Fruit fly (Drosophila melanogaster) whole organism, prepupa: ENCODE measurements around the gene CG10565.

Experiments used
- Blimp-1 ChIP-seq: fragments of 200-800 bp; sonication (Bioruptor generic); optimal IDR thresholded peaks from 3 replicates; lab custom pipeline; 2017; ENCODE audit warnings: missing biosample characterization, missing genetic modification characterization, mild to moderate bottlenecking, moderate library complexity, missing genetic modification reagents
- CG10631 ChIP-seq: fragments of 200-800 bp; sonication (Bioruptor generic); optimal IDR thresholded peaks from 2 replicates; lab custom pipeline; 2016; ENCODE audit warnings: missing biosample characterization, missing genetic modification characterization
- CG10669 ChIP-seq: fragments of 200-800 bp; sonication (Bioruptor generic); optimal IDR thresholded peaks from 3 replicates; lab custom pipeline; 2018; ENCODE audit warnings: missing biosample characterization, mild to moderate bottlenecking, missing genetic modification characterization, moderate library complexity
- CG11294 ChIP-seq: fragments of 200-800 bp; sonication (Bioruptor generic); IDR thresholded peaks from 2 replicates; pipeline ENCODE4 v1.3.6; 2022; ENCODE audit warnings: missing biosample characterization, missing genetic modification characterization
- CG11762 ChIP-seq: fragments of 200-800 bp; sonication (Bioruptor generic); optimal IDR thresholded peaks from 3 replicates; lab custom pipeline; 2016; ENCODE audit warnings: missing biosample characterization, missing genetic modification characterization; ENCODE audit not compliant: insufficient read depth
- CG15336 ChIP-seq: fragments of 200-800 bp; sonication (Bioruptor generic); IDR thresholded peaks from 2 replicates; pipeline ENCODE4 v1.3.6; 2022; ENCODE audit warnings: missing biosample characterization, missing genetic modification characterization
- CG1621 ChIP-seq: fragments of 200-800 bp; sonication (Bioruptor generic); optimal IDR thresholded peaks from 3 replicates; lab custom pipeline; 2018; ENCODE audit warnings: missing biosample characterization, mild to moderate bottlenecking, missing genetic modification characterization
- CG3032 ChIP-seq: fragments of 200-800 bp; optimal IDR thresholded peaks from 2 replicates; lab custom pipeline; 2019; ENCODE audit warnings: missing biosample characterization, mild to moderate bottlenecking, missing genetic modification characterization, moderate library complexity
- CG31627 ChIP-seq: fragments of 200-800 bp; sonication (Bioruptor generic); optimal IDR thresholded peaks from 3 replicates; lab custom pipeline; 2016; ENCODE audit warnings: missing biosample characterization, missing genetic modification characterization
- CG32006 ChIP-seq: fragments of 200-800 bp; sonication (Bioruptor generic); optimal IDR thresholded peaks from 3 replicates; lab custom pipeline; 2017; ENCODE audit warnings: missing biosample characterization, mild to moderate bottlenecking, missing genetic modification characterization
- CG34406 ChIP-seq: fragments of 200-800 bp; sonication (Bioruptor generic); optimal IDR thresholded peaks from 3 replicates; lab custom pipeline; 2016; ENCODE audit warnings: missing biosample characterization, missing genetic modification characterization
- CG3919 ChIP-seq: fragments of 200-800 bp; sonication (Bioruptor generic); optimal IDR thresholded peaks from 3 replicates; lab custom pipeline; 2016; ENCODE audit warnings: missing biosample characterization, missing genetic modification characterization
- CG4318 ChIP-seq: fragments of 200-800 bp; sonication (Bioruptor generic); optimal IDR thresholded peaks from 3 replicates; lab custom pipeline; 2017; ENCODE audit warnings: missing biosample characterization, mild to moderate bottlenecking, missing genetic modification characterization
- CG6163 ChIP-seq: fragments of 200-800 bp; sonication (Bioruptor generic); IDR thresholded peaks from 3 replicates; pipeline ENCODE4 v1.3.6; 2022; ENCODE audit warnings: missing biosample characterization, missing genetic modification characterization
- CG6276 ChIP-seq: fragments of 200-800 bp; sonication (Bioruptor generic); optimal IDR thresholded peaks from 2 replicates; lab custom pipeline; 2017; ENCODE audit warnings: missing biosample characterization, mild to moderate bottlenecking, missing genetic modification characterization
- CG6792 ChIP-seq: fragments of 200-800 bp; sonication (Bioruptor generic); optimal IDR thresholded peaks from 3 replicates; lab custom pipeline; 2016; ENCODE audit warnings: missing biosample characterization, missing genetic modification characterization
- CG6808 ChIP-seq: fragments of 200-800 bp; sonication (Bioruptor generic); optimal IDR thresholded peaks from 3 replicates; lab custom pipeline; 2017; ENCODE audit warnings: missing biosample characterization, missing genetic modification characterization, mild to moderate bottlenecking, moderate library complexity, missing genetic modification reagents
- CG6854 ChIP-seq: fragments of 200-800 bp; sonication (Bioruptor generic); optimal IDR thresholded peaks from 2 replicates; lab custom pipeline; 2017; ENCODE audit warnings: missing biosample characterization, mild to moderate bottlenecking, missing genetic modification characterization
- CG7368 ChIP-seq: fragments of 200-800 bp; sonication (Bioruptor generic); optimal IDR thresholded peaks from 3 replicates; lab custom pipeline; 2016; ENCODE audit warnings: missing biosample characterization, missing genetic modification characterization
- CG8119 ChIP-seq: fragments of 200-800 bp; sonication (Bioruptor generic); IDR thresholded peaks from 3 replicates; pipeline ENCODE4 v1.3.6; 2022; ENCODE audit warnings: missing biosample characterization, missing genetic modification characterization
- CG8319 ChIP-seq: fragments of 200-800 bp; sonication (Bioruptor generic); optimal IDR thresholded peaks from 3 replicates; lab custom pipeline; 2016; ENCODE audit warnings: missing biosample characterization, missing genetic modification characterization
- CG8632 ChIP-seq: fragments of 200-800 bp; sonication (Bioruptor generic); optimal IDR thresholded peaks from 3 replicates; lab custom pipeline; 2016; ENCODE audit warnings: missing biosample characterization, missing genetic modification characterization
- CG9139 ChIP-seq: fragments of 200-800 bp; sonication (Bioruptor generic); optimal IDR thresholded peaks from 3 replicates; lab custom pipeline; 2017; ENCODE audit warnings: missing biosample characterization, mild to moderate bottlenecking, missing genetic modification characterization
- Eip75B ChIP-seq: fragments of 200-800 bp; sonication (Bioruptor generic); optimal IDR thresholded peaks from 3 replicates; lab custom pipeline; 2016; ENCODE audit warnings: missing biosample characterization, missing genetic modification characterization
- Eip78C ChIP-seq: fragments of 200-800 bp; sonication (Bioruptor generic); peaks from one replicate; lab custom pipeline; 2016; ENCODE audit warnings: missing biosample characterization, missing genetic modification characterization
- Eip93F ChIP-seq: fragments of 200-800 bp; sonication (Bioruptor generic); optimal IDR thresholded peaks from 2 replicates; lab custom pipeline; 2016; ENCODE audit warnings: missing biosample characterization, mild to moderate bottlenecking, missing genetic modification characterization
- Gug ChIP-seq: fragments of 200-800 bp; sonication (Bioruptor generic); IDR thresholded peaks from 2 replicates; pipeline ENCODE4 v1.3.6; 2022; ENCODE audit warnings: missing biosample characterization, missing genetic modification characterization
- Hr38 ChIP-seq: sonication (Bioruptor generic); optimal IDR thresholded peaks from 2 replicates; lab custom pipeline; 2016; ENCODE audit warnings: missing biosample characterization, missing genetic modification characterization
- Hr39 ChIP-seq: fragments of 200-800 bp; sonication (Bioruptor generic); optimal IDR thresholded peaks from 2 replicates; lab custom pipeline; 2016; ENCODE audit warnings: missing biosample characterization, missing genetic modification characterization
- Lpt ChIP-seq: fragments of 200-800 bp; sonication (Bioruptor generic); optimal IDR thresholded peaks from 3 replicates; lab custom pipeline; 2016; ENCODE audit warnings: missing biosample characterization, missing genetic modification characterization
- Met ChIP-seq: fragments of 200-800 bp; sonication (Bioruptor generic); optimal IDR thresholded peaks from 3 replicates; lab custom pipeline; 2016; ENCODE audit warnings: missing biosample characterization, missing genetic modification characterization
- OdsH ChIP-seq: fragments of 200-800 bp; sonication (Bioruptor generic); optimal IDR thresholded peaks from 3 replicates; lab custom pipeline; 2016; ENCODE audit warnings: missing biosample characterization, missing genetic modification characterization
- Smox ChIP-seq: fragments of 200-800 bp; sonication (Bioruptor generic); optimal IDR thresholded peaks from 3 replicates; lab custom pipeline; 2016; ENCODE audit warnings: missing biosample characterization, missing genetic modification characterization
- Sox14 ChIP-seq: fragments of 200-800 bp; sonication (Bioruptor generic); optimal IDR thresholded peaks from 3 replicates; lab custom pipeline; 2016; ENCODE audit warnings: missing biosample characterization, missing genetic modification characterization
- Sox15 ChIP-seq: fragments of 200-800 bp; sonication (Bioruptor generic); optimal IDR thresholded peaks from 3 replicates; lab custom pipeline; 2016; ENCODE audit warnings: missing biosample characterization, missing genetic modification characterization
- achi ChIP-seq: fragments of 200-800 bp; sonication (Bioruptor generic); optimal IDR thresholded peaks from 3 replicates; lab custom pipeline; 2016; ENCODE audit warnings: missing biosample characterization, missing genetic modification characterization
- dac ChIP-seq: fragments of 200-800 bp; sonication (Bioruptor generic); optimal IDR thresholded peaks from 2 replicates; lab custom pipeline; 2017; ENCODE audit warnings: missing biosample characterization, mild to moderate bottlenecking, missing genetic modification characterization
- dsx ChIP-seq: fragments of 200-800 bp; optimal IDR thresholded peaks from 3 replicates; lab custom pipeline; 2019; ENCODE audit warnings: missing biosample characterization, mild to moderate bottlenecking, missing genetic modification characterization, moderate library complexity; ENCODE audit not compliant: poor library complexity, severe bottlenecking
- esn ChIP-seq: fragments of 200-800 bp; sonication (Bioruptor generic); optimal IDR thresholded peaks from 2 replicates; lab custom pipeline; 2016; ENCODE audit warnings: missing biosample characterization, mild to moderate bottlenecking, missing genetic modification characterization, moderate library complexity
- fd85E ChIP-seq: fragments of 200-800 bp; sonication (Bioruptor generic); optimal IDR thresholded peaks from 3 replicates; lab custom pipeline; 2016; ENCODE audit warnings: missing biosample characterization, missing genetic modification characterization
- fkh ChIP-seq: fragments of 200-800 bp; sonication (Bioruptor generic); optimal IDR thresholded peaks from 3 replicates; lab custom pipeline; 2017; ENCODE audit warnings: missing biosample characterization, mild to moderate bottlenecking, missing genetic modification characterization, moderate library complexity
- lz ChIP-seq: fragments of 200-800 bp; sonication (Bioruptor generic); optimal IDR thresholded peaks from 3 replicates; lab custom pipeline; 2016; ENCODE audit warnings: missing biosample characterization, missing genetic modification characterization
- net ChIP-seq: fragments of 200-800 bp; sonication (Bioruptor generic); optimal IDR thresholded peaks from 3 replicates; lab custom pipeline; 2016; ENCODE audit warnings: missing biosample characterization, missing genetic modification characterization
- pdm3 ChIP-seq: fragments of 200-800 bp; sonication (Bioruptor generic); optimal IDR thresholded peaks from 3 replicates; lab custom pipeline; 2016; ENCODE audit warnings: missing biosample characterization, missing genetic modification characterization
- spab ChIP-seq: fragments of 200-800 bp; sonication (Bioruptor generic); optimal IDR thresholded peaks from 2 replicates; lab custom pipeline; 2017; ENCODE audit warnings: missing biosample characterization, mild to moderate bottlenecking, missing genetic modification characterization, missing genetic modification reagents
- ss ChIP-seq, 2 experiments: fragments of 200-800 bp; sonication (Bioruptor generic); optimal IDR thresholded peaks; 2 replicates in 1 of 2; 3 replicates in 1 of 2; lab custom pipeline; 2017 to 2018; ENCODE audit warnings: mild to moderate bottlenecking in 2 of 2, missing biosample characterization in 2 of 2, missing genetic modification characterization in 2 of 2, moderate library complexity in 1 of 2
- vri ChIP-seq: fragments of 200-800 bp; sonication (Bioruptor generic); optimal IDR thresholded peaks from 3 replicates; lab custom pipeline; 2016; ENCODE audit warnings: missing biosample characterization, mild to moderate bottlenecking, missing genetic modification characterization

Gene CG10565

DNA sequence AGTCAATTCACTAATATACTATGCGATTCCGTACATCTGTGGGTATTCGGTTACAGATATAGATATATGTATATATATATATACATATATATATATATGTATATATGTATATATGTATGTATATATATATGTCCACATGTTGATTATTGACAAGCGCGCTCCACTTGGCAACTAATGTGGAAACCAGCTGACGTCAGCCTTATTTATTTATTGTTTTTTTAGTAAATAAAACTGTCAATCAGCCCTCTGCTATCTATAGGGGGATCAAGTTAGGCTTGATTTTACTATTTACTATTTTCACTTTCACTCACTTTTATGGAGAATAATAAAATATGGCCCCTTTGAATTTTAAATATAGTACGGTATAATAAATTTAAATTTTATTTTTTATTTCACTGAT, 38.8 kb upstream of the CG10565 start:
- no peak for TF ChIP-seq CG3919 (GFP tag; lab: Kevin White, UChicago)
- peak; percentile 15 for TF ChIP-seq Eip78C (GFP tag; lab: Kevin White, UChicago)
- TF ChIP-seq CG4318 (GFP tag; lab: Kevin White, UChicago), result no peak
- TF ChIP-seq pdm3 (GFP tag; lab: Kevin White, UChicago), result no peak
- TF ChIP-seq CG10669, result no peak

DNA sequence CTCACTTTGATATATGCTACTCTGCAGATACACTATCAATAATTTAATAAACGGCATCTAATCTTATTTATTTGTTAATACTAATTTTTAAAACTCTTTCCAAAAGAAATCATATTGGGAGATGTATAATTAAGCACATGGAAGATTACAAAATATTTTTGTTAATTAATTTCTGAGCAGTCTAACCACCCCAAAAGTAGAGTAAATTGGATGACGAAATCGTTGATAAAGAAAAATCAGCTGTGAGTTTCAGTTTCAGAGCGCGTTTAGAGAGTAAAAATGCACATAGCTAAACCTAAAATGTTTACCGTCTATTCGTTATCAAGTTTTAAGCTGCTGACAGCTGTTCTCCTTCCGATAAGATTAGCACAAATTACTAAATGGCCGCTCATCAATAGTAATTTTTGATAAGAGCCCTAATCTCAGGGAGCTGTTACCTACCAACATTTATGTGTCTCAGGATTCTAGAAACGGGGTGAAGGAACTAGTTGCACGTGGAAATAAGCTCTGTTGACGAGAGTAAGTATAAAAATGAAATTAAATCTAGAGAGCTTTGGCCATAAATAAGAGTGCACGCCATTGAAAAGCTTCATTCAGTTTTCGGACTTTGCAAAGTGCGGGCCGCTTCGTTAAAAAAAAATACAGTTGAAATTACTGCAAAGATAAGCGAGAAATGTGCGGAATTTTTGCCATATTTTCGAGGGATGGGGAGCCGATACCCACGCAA, 36.5 kb upstream of the CG10565 start, which contains the start of the genes chb and AsnS:
Gene chb (plus strand): TSS at position 327 of the 727 bp plus-strand sequence.
Gene AsnS (plus strand): TSS at position 592 of the 727 bp plus-strand sequence.
- TF ChIP-seq vri (peak; percentile 88), Hr39 (GFP tag; lab: Kevin White, UChicago) (peak; percentile 79), spab (GFP tag; lab: Kevin White, UChicago) (peak; percentile 43), Sox15 (GFP tag; lab: Kevin White, UChicago) (peak; percentile 52), Met (GFP tag; lab: Kevin White, UChicago) (peak; percentile 86), CG4318 (GFP tag; lab: Kevin White, UChicago) (no peak), CG8119 (GFP tag; lab: Robert Waterston, UW) (peak; percentile 88), CG7368 (peak; percentile 57), Smox (GFP tag; lab: Kevin White, UChicago) (peak; percentile 83), CG6808 (GFP tag; lab: Kevin White, UChicago) (no peak), pdm3 (GFP tag; lab: Kevin White, UChicago) (peak; percentile 85), CG11294 (GFP tag; lab: Robert Waterston, UW) (peak; percentile 87), CG8319 (GFP tag; lab: Kevin White, UChicago) (peak; percentile 29), CG6276 (GFP tag; lab: Kevin White, UChicago) (peak; percentile 63), dsx (GFP tag; lab: Kevin White, UChicago) (peak; percentile 69), achi (GFP tag; lab: Kevin White, UChicago) (peak; percentile 75), Gug (GFP tag; lab: Robert Waterston, UW) (peak; percentile 88), OdsH (GFP tag; lab: Kevin White, UChicago) (peak; percentile 78), Blimp-1 (GFP tag; lab: Kevin White, UChicago) (peak; percentile 59), CG1621 (peak; percentile 64), Hr38 (no peak), Eip78C (GFP tag; lab: Kevin White, UChicago) (peak; percentile 95), net (peak; percentile 70), fkh (peak; percentile 1), CG6163 (peak; percentile 88), CG32006 (peak; percentile 80), CG8632 (GFP tag; lab: Kevin White, UChicago) (peak; percentile 76), lz (GFP tag; lab: Kevin White, UChicago) (peak; percentile 85), CG11762 (GFP tag; lab: Kevin White, UChicago) (peak; percentile 55), CG3032 (tag; lab: Kevin White, UChicago) (peak; percentile 79), CG15336 (GFP tag; lab: Robert Waterston, UW) (peak; percentile 91), Eip93F (GFP tag; lab: Kevin White, UChicago) (no peak), CG6854 (GFP tag; lab: Kevin White, UChicago) (peak; percentile 38), esn (GFP tag; lab: Kevin White, UChicago) (peak; percentile 90), CG10669 (peak; percentile 71), fd85E (no peak), Eip75B (GFP tag; lab: Kevin White, UChicago) (peak; percentile 80), dac (peak; percentile 39), CG3919 (GFP tag; lab: Kevin White, UChicago) (peak; percentile 61), CG31627 (GFP tag; lab: Kevin White, UChicago) (peak; percentile 85), CG10631 (GFP tag; lab: Kevin White, UChicago) (peak; percentile 79), Sox14 (GFP tag; lab: Kevin White, UChicago) (peak; percentile 77), ss (GFP tag; optimal IDR thresholded peaks at IDR 0.05; lab: Kevin White, UChicago) (peak in 1 of 2 experiments; percentile 9), Lpt (peak; percentile 62), CG34406 (GFP tag; lab: Kevin White, UChicago) (peak; percentile 82), CG6792 (GFP tag; lab: Kevin White, UChicago) (peak; percentile 79), CG9139 (no peak)
